Fruit fly (Drosophila melanogaster): Measurements from ENCODE around the gene CG7523.

Gene CG7523

dm6 chr3R:17703024-17703690 is 32.5 kb upstream of the CG7523 start (continued):
- TF ChIP-seq HmgD (GFP tag; optimal IDR thresholded peaks at IDR 0.05) (no peak), al (GFP tag; IDR thresholded peaks at IDR 0.05) (no peak), gcm (GFP tag; optimal IDR thresholded peaks at IDR 0.05) (no peak), inv (GFP tag; IDR thresholded peaks at IDR 0.05; ENCODE audit: partially characterized antibody) (no peak), CG4617 (GFP tag; optimal IDR thresholded peaks at IDR 0.05; ENCODE audit: borderline replicate concordance) (no peak), sna (GFP tag; IDR thresholded peaks at IDR 0.05; ENCODE audit: partially characterized antibody) (no peak), esg (GFP tag; conservative IDR thresholded peaks at IDR 0.05) (no peak), Ets97D (GFP tag; optimal IDR thresholded peaks at IDR 0.05) (no peak), CG10147 (GFP tag; optimal IDR thresholded peaks at IDR 0.05) (no peak), ci (GFP tag; IDR thresholded peaks at IDR 0.05) (peak; percentile 49; the same call in 1 of the 3 replicates), sqz (GFP tag; optimal IDR thresholded peaks at IDR 0.05) (no peak), cas (GFP tag; IDR thresholded peaks at IDR 0.05) (no peak), CG12659 (GFP tag; optimal IDR thresholded peaks at IDR 0.05) (no peak), CG17361 (GFP tag; IDR thresholded peaks at IDR 0.05) (0 out of 3 replicates have a peak, but pooled peaks have one; percentile 20), CG8281 (tag; optimal IDR thresholded peaks at IDR 0.05) (no peak), toy (GFP tag; IDR thresholded peaks at IDR 0.05) (no peak), seq (GFP tag; IDR thresholded peaks at IDR 0.05) (no peak), Hr51 (GFP tag; optimal IDR thresholded peaks at IDR 0.05) (peak in 1 of 2 experiments; percentile 39), CG13424 (tag; optimal IDR thresholded peaks at IDR 0.05) (peak; percentile 27), exex (tag; optimal IDR thresholded peaks at IDR 0.05) (no peak), tgo (GFP tag; IDR thresholded peaks at IDR 0.05) (no peak), CrebB (tag; optimal IDR thresholded peaks at IDR 0.05) (no peak), zf30C (GFP tag; optimal IDR thresholded peaks at IDR 0.05) (no peak), Drgx (GFP tag; IDR thresholded peaks at IDR 0.05) (peak; percentile 94), wor (GFP tag; IDR thresholded peaks at IDR 0.05) (no peak), Hmr (GFP tag; optimal IDR thresholded peaks at IDR 0.05) (no peak), CG1233 (GFP tag; optimal IDR thresholded peaks at IDR 0.05) (no peak), Rx (GFP tag; IDR thresholded peaks at IDR 0.05) (no peak), ab (GFP tag; optimal IDR thresholded peaks at IDR 0.05) (no peak), CG15073 (GFP tag; optimal IDR thresholded peaks at IDR 0.05) (no peak), NfI (GFP tag; optimal IDR thresholded peaks at IDR 0.05) (no peak), cato (GFP tag; optimal IDR thresholded peaks at IDR 0.05; ENCODE audit: borderline replicate concordance) (no peak), Med (GFP tag) (no peak), Mrtf (GFP tag; IDR thresholded peaks at IDR 0.05) (no peak), CG7987 (GFP tag; optimal IDR thresholded peaks at IDR 0.05) (no peak), gfzf (GFP tag; optimal IDR thresholded peaks at IDR 0.05) (no peak), CG6683 (GFP tag; optimal IDR thresholded peaks at IDR 0.05) (no peak), CG32772 (GFP tag; IDR thresholded peaks at IDR 0.05) (no peak), hkb (optimal IDR thresholded peaks at IDR 0.05) (no peak), hkb (GFP tag; IDR thresholded peaks at IDR 0.05) (no peak), ems (GFP tag; optimal IDR thresholded peaks at IDR 0.05) (no peak), eyg (GFP tag; optimal IDR thresholded peaks at IDR 0.05) (no peak), pros (GFP tag; optimal IDR thresholded peaks at IDR 0.05) (no peak), mld (GFP tag; IDR thresholded peaks at IDR 0.05; ENCODE audit: partially characterized antibody) (no peak), Trl (optimal IDR thresholded peaks at IDR 0.05) (no peak), Trl (GFP tag; optimal IDR thresholded peaks at IDR 0.05) (no peak), CG31441 (GFP tag; IDR thresholded peaks at IDR 0.05) (no peak), CG17359 (tag; optimal IDR thresholded peaks at IDR 0.05) (peak; percentile 36), Lhr (GFP tag; optimal IDR thresholded peaks at IDR 0.05) (no peak), HLH54F (GFP tag; optimal IDR thresholded peaks at IDR 0.05) (no peak), Ada2b (GFP tag; IDR thresholded peaks at IDR 0.05) (no peak)
